Fruit fly (Drosophila melanogaster): ENCODE results near the gene CG2964.

DNA sequence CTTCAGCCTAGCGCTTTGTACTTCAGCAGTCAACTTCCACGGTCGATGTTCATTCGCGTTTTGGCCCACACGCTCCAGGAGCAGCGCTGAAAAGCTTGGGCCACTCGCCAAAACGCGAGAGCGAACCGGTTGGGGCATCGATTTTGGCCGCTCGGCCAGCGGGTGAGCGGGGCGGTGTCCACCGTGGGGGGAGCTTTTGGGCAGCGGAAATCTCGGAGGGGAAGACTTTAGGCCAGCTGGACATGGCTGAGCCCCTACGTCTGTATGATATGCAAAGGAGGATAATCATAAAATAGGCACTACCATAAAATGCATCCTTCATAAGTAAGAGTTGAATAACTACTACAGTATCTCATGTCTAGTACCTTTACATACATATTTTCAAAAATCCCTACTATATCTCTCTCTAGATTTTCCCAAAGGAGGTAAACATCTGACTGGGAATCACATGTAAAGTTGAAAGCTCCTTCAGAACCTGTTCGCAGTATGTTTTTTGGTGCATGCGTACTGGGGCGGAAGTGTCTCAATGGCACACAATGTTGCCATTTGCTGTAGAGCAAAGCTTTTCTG, 12.2 kb upstream of the CG2964 start, which contains the start of gene Syt1:
- TF ChIP-seq CG8478 (optimal IDR thresholded peaks at IDR 0.05) (no peak), CTCF (optimal IDR thresholded peaks at IDR 0.05) (no peak)

Data from S2 (cell line).